Worm (Caenorhabditis elegans): Measurements from ENCODE around the gene M28.10.

M28.10 gene

ce11 chrII:10661448-10662064 is 14.2 kb downstream of the M28.10 start:
- TF ChIP-seq lin-40 (tag; optimal IDR thresholded peaks at IDR 0.05) (no peak), bed-1 (GFP tag; IDR thresholded peaks at IDR 0.05) (0 out of 2 replicates have a peak, but pooled peaks have one; percentile 35)

DNA sequence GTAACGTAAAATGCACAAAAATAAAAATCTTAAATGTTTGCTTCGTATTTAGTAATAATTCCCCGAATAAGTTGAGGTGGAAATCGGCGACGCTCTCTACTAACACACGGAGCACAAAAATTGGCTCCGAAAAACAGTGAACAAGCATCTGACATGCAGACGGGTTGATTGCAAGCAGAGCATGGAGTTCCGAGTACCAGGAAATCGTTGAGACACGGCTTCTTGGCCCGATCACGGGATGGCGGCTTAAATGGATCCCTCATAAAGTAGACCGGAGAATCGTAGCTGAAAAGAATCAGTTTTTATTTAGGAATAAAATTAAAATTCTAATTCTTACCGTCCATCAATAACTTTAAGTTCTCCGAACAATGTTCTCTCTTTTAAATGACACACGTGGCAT is 15.0 kb downstream of the M28.10 start:
- TF ChIP-seq F23B12.7 (tag; optimal IDR thresholded peaks at IDR 0.05; ENCODE audit: insufficient read depth) (no peak), F37B4.10 (GFP tag; IDR thresholded peaks at IDR 0.05) (no peak), B0019.2 (GFP tag; conservative IDR thresholded peaks at IDR 0.05) (0 out of 2 replicates have a peak, but pooled peaks have one; percentile 9), F33H1.4 (GFP tag; IDR thresholded peaks at IDR 0.05) (peak; percentile 34; the same call in 1 of the 2 replicates), D2030.7 (GFP tag; IDR thresholded peaks at IDR 0.05) (0 out of 2 replicates have a peak, but pooled peaks have one; percentile 13), snpc-1.3 (tag; optimal IDR thresholded peaks at IDR 0.05; ENCODE audit: insufficient read depth) (peak; percentile 0), mcd-1 (GFP tag; IDR thresholded peaks at IDR 0.05) (0 out of 2 replicates have a peak, but pooled peaks have one; percentile 4), hsf-1 (GFP tag; IDR thresholded peaks at IDR 0.05) (0 out of 2 replicates have a peak, but pooled peaks have one; percentile 32), nfyb-1 (GFP tag; IDR thresholded peaks at IDR 0.05) (peak; percentile 59; the same call in 1 of the 2 replicates), madf-3 (GFP tag; IDR thresholded peaks at IDR 0.05) (0 out of 2 replicates have a peak, but pooled peaks have one; percentile 2), Y79H2A.3 (GFP tag; conservative IDR thresholded peaks at IDR 0.05) (no peak), madf-6 (GFP tag; IDR thresholded peaks at IDR 0.05) (peak; percentile 22; the same call in 1 of the 2 replicates)

ce11 chrII:10662698-10663097 is 15.4 kb downstream of the M28.10 start, which contains the start of gene D2089.8:
TSS of gene D2089.8 (minus strand) at chrII:10662781.
- TF ChIP-seq nhr-90 (tag; optimal IDR thresholded peaks at IDR 0.05), result no peak
- no peak for TF ChIP-seq F23B12.7 (tag; optimal IDR thresholded peaks at IDR 0.05; ENCODE audit: insufficient read depth)
- no peak for TF ChIP-seq lin-40 (tag; optimal IDR thresholded peaks at IDR 0.05)
- peak; percentile 22 for TF ChIP-seq dpl-1 (GFP tag; optimal IDR thresholded peaks at IDR 0.05)
- no peak for TF ChIP-seq lin-35 (GFP tag; optimal IDR thresholded peaks at IDR 0.05)
- TF ChIP-seq C17E4.6 (GFP tag; IDR thresholded peaks at IDR 0.05), result no peak
- no peak for TF ChIP-seq tlf-1 (GFP tag; optimal IDR thresholded peaks at IDR 0.05)
- TF ChIP-seq Y53G8AR.9 (GFP tag; conservative IDR thresholded peaks at IDR 0.05), result no peak
- TF ChIP-seq lir-1 (GFP tag; conservative IDR thresholded peaks at IDR 0.05), result no peak
- no peak for TF ChIP-seq cebp-1 (GFP tag; IDR thresholded peaks at IDR 0.05)
- no peak for TF ChIP-seq cebp-1 (tag; optimal IDR thresholded peaks at IDR 0.05)
- no peak for TF ChIP-seq nfya-2 (GFP tag; IDR thresholded peaks at IDR 0.05)
- TF ChIP-seq ZK185.1 (tag; optimal IDR thresholded peaks at IDR 0.05; ENCODE audit: poor library complexity, severe bottlenecking), result no peak
- no peak for TF ChIP-seq pha-4 (tag; optimal IDR thresholded peaks at IDR 0.05)
- no peak for TF ChIP-seq akir-1 (GFP tag; optimal IDR thresholded peaks at IDR 0.05)
- TF ChIP-seq ztf-22 (GFP tag; optimal IDR thresholded peaks at IDR 0.05), result no peak
- no peak for TF ChIP-seq ekl-4 (GFP tag; IDR thresholded peaks at IDR 0.05)
- no peak for TF ChIP-seq lag-1 (GFP tag; IDR thresholded peaks at IDR 0.05)
- no peak for TF ChIP-seq F10E7.11 (tag; optimal IDR thresholded peaks at IDR 0.05)
- no peak for TF ChIP-seq ceh-100 (GFP tag; IDR thresholded peaks at IDR 0.05)
- no peak for TF ChIP-seq ztf-3 (GFP tag; optimal IDR thresholded peaks at IDR 0.05)
- no peak for TF ChIP-seq bed-2 (GFP tag; IDR thresholded peaks at IDR 0.05)
- no peak for TF ChIP-seq hsf-1 (GFP tag; IDR thresholded peaks at IDR 0.05)
- peak; percentile 92 for TF ChIP-seq madf-8 (GFP tag; conservative IDR thresholded peaks at IDR 0.05)
- TF ChIP-seq xnd-1 (tag; optimal IDR thresholded peaks at IDR 0.05), result peak; percentile 48
- TF ChIP-seq mes-4 (tag; optimal IDR thresholded peaks at IDR 0.05), result no peak
- peak; percentile 71 for TF ChIP-seq lsl-1 (GFP tag; optimal IDR thresholded peaks at IDR 0.05)
- no peak for TF ChIP-seq nfyb-1 (GFP tag; IDR thresholded peaks at IDR 0.05)
- no peak for TF ChIP-seq tbp1 (GFP tag; optimal IDR thresholded peaks at IDR 0.05)
- no peak for TF ChIP-seq aptf-3 (GFP tag; IDR thresholded peaks at IDR 0.05)
- TF ChIP-seq efl-1 (GFP tag; optimal IDR thresholded peaks at IDR 0.05), result peak; percentile 67
- peak; percentile 53 for TF ChIP-seq ceh-91 (GFP tag; IDR thresholded peaks at IDR 0.05)
- 0 out of 2 replicates have a peak, but pooled peaks have one; percentile 23 for TF ChIP-seq D2030.7 (GFP tag; IDR thresholded peaks at IDR 0.05)
- TF ChIP-seq F57A8.1 (GFP tag; optimal IDR thresholded peaks at IDR 0.05), result no peak
